Fruit fly (Drosophila melanogaster): Measurements from ENCODE around the gene Task7.

Gene Task7

dm6 chr3R:9428988-9429387, 16.9 kb upstream of the Task7 start (continued):
- no peak for TF ChIP-seq unc-4 (GFP tag; IDR thresholded peaks at IDR 0.05; ENCODE audit: partially characterized antibody)
- peak; percentile 52 for TF ChIP-seq CG1603 (tag; optimal IDR thresholded peaks at IDR 0.05)
- peak; percentile 70 for TF ChIP-seq NfI (GFP tag; optimal IDR thresholded peaks at IDR 0.05)
- 0 out of 2 replicates have a peak, but pooled peaks have one; percentile 34 for TF ChIP-seq CG32772 (GFP tag; IDR thresholded peaks at IDR 0.05)
- TF ChIP-seq CG12236 (GFP tag; optimal IDR thresholded peaks at IDR 0.05), result no peak
- no peak for TF ChIP-seq run (tag; optimal IDR thresholded peaks at IDR 0.05)
- TF ChIP-seq Max (GFP tag; optimal IDR thresholded peaks at IDR 0.05), result peak; percentile 6
- no peak for TF ChIP-seq CTCF (GFP tag; optimal IDR thresholded peaks at IDR 0.05)
- peak; percentile 71 for TF ChIP-seq dmrt99B (tag; optimal IDR thresholded peaks at IDR 0.05)
- no peak for TF ChIP-seq HLH4C (GFP tag; IDR thresholded peaks at IDR 0.05; ENCODE audit: partially characterized antibody)
- TF ChIP-seq CG3163 (GFP tag; optimal IDR thresholded peaks at IDR 0.05), result no peak
- no peak for TF ChIP-seq E2f1 (GFP tag; IDR thresholded peaks at IDR 0.05)
- TF ChIP-seq bab2 (GFP tag; optimal IDR thresholded peaks at IDR 0.05), result peak; percentile 55
- peak; percentile 49 for TF ChIP-seq CG7556 (GFP tag; optimal IDR thresholded peaks at IDR 0.05)
- TF ChIP-seq CG7786 (GFP tag; optimal IDR thresholded peaks at IDR 0.05), result peak; percentile 79
- TF ChIP-seq CG34422 (GFP tag; IDR thresholded peaks at IDR 0.05), result peak; percentile 60; the same call in 1 of the 3 replicates
- TF ChIP-seq Eip74EF (GFP tag; optimal IDR thresholded peaks at IDR 0.05), result peak in 1 of 2 experiments; percentile 33
- no peak for TF ChIP-seq Scr (GFP tag; IDR thresholded peaks at IDR 0.05; ENCODE audit: partially characterized antibody)
- peak; percentile 8 for TF ChIP-seq CG6813 (GFP tag; optimal IDR thresholded peaks at IDR 0.05)
- TF ChIP-seq Ets65A (GFP tag), result peak; percentile 87
- peak; percentile 66 for TF ChIP-seq CG12071 (GFP tag; optimal IDR thresholded peaks at IDR 0.05)
- TF ChIP-seq MBD-R2 (GFP tag; IDR thresholded peaks at IDR 0.05), result peak; percentile 64; the same call in 1 of the 2 replicates
- TF ChIP-seq chm (GFP tag; IDR thresholded peaks at IDR 0.05), result peak; percentile 75
- TF ChIP-seq CG7928 (GFP tag; optimal IDR thresholded peaks at IDR 0.05), result no peak
- no peak for TF ChIP-seq Dll (GFP tag; IDR thresholded peaks at IDR 0.05; ENCODE audit: partially characterized antibody)
- peak; percentile 70 for TF ChIP-seq mirr (GFP tag; optimal IDR thresholded peaks at IDR 0.05)
- no peak for TF ChIP-seq ttk (GFP tag; IDR thresholded peaks at IDR 0.05)
- peak; percentile 70 for TF ChIP-seq CG12219 (GFP tag; optimal IDR thresholded peaks at IDR 0.05)
- TF ChIP-seq bowl (GFP tag; IDR thresholded peaks at IDR 0.05), result 0 out of 2 replicates have a peak, but pooled peaks have one; percentile 30
- peak; percentile 70 for TF ChIP-seq CG11504 (tag; optimal IDR thresholded peaks at IDR 0.05)
- TF ChIP-seq BtbVII (GFP tag; optimal IDR thresholded peaks at IDR 0.05), result peak; percentile 79
- TF ChIP-seq CG14860 (GFP tag; IDR thresholded peaks at IDR 0.05; ENCODE audit: partially characterized antibody), result no peak
- TF ChIP-seq CG15696 (tag; optimal IDR thresholded peaks at IDR 0.05), result peak; percentile 58
- TF ChIP-seq CG11398 (GFP tag; optimal IDR thresholded peaks at IDR 0.05), result peak; percentile 32
- peak; percentile 39; the same call in 1 of the 3 replicates for TF ChIP-seq CG14050 (GFP tag; IDR thresholded peaks at IDR 0.05)
- no peak for TF ChIP-seq ap (GFP tag; IDR thresholded peaks at IDR 0.05)
- TF ChIP-seq Deaf1 (tag; optimal IDR thresholded peaks at IDR 0.05), result peak; percentile 73
- TF ChIP-seq prd (optimal IDR thresholded peaks at IDR 0.05), result no peak
- TF ChIP-seq prd (GFP tag; IDR thresholded peaks at IDR 0.05), result peak; percentile 54; the same call in 2 of the 3 replicates
- TF ChIP-seq CG4707 (GFP tag; optimal IDR thresholded peaks at IDR 0.05), result peak; percentile 55
- peak; percentile 63 to 72 for TF ChIP-seq dpn (GFP tag; optimal IDR thresholded peaks at IDR 0.05)
- TF ChIP-seq z (GFP tag; IDR thresholded peaks at IDR 0.05), result no peak
- TF ChIP-seq NK7.1 (GFP tag; optimal IDR thresholded peaks at IDR 0.05), result peak; percentile 33
- TF ChIP-seq Dbx (GFP tag; IDR thresholded peaks at IDR 0.05), result peak; percentile 85
- TF ChIP-seq wdn (GFP tag; IDR thresholded peaks at IDR 0.05), result no peak
- no peak for TF ChIP-seq CG34224 (GFP tag; IDR thresholded peaks at IDR 0.05; ENCODE audit: partially characterized antibody)
- TF ChIP-seq sens (GFP tag), result peak; percentile 90
- peak; percentile 26 for TF ChIP-seq nau (GFP tag; optimal IDR thresholded peaks at IDR 0.05)
- peak; percentile 28; the same call in 1 of the 3 replicates for TF ChIP-seq CG11093 (GFP tag; IDR thresholded peaks at IDR 0.05)
- TF ChIP-seq lov (optimal IDR thresholded peaks at IDR 0.05), result no peak
- TF ChIP-seq lov (GFP tag; IDR thresholded peaks at IDR 0.05), result no peak

All from whole organism, embryonic.